Worm (Caenorhabditis elegans): ENCODE measurements around the gene ttc-39B.

Gene ttc-39B

DNA sequence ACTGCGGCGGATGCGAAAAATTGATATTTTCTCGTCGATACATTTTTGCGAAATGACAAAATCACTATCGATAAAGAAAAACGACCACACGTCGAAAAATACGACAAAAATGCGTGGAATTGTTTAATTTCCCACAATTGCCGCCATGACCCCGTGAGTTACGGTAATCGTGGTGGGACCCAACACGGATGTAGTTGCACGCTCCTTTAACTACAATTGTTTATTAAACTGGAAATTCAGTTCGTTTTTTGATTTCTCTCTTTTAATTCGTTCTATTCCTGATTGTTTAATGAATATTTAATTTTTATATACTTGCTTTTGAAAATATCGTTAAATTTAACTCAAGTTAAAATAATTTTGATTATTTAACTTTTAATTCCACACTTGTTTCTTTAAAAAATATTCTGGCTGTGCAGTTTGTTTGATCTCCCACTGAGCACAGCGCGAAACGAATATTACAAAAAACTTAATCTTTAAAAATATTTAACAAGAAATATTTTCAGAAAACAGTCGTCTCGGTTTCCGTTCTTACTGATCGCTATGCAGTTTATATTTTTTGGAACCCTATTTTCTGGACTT lies 31.5 kb upstream of the ttc-39B start, which contains the start of the genes ani-2 and clec-88:
Gene ani-2, minus strand, starts transcription at position 131 of the 579 bp plus-strand sequence.
Gene clec-88, plus strand, starts transcription at position 486 of the 579 bp plus-strand sequence.
- TF ChIP-seq nhr-2 (tag; optimal IDR thresholded peaks at IDR 0.05) (no peak), unc-120 (tag; optimal IDR thresholded peaks at IDR 0.05; ENCODE audit: poor library complexity, severe bottlenecking) (no peak), nhr-76 (tag; optimal IDR thresholded peaks at IDR 0.05) (no peak), bed-3 (GFP tag; optimal IDR thresholded peaks at IDR 0.05) (no peak), nhr-12 (tag; optimal IDR thresholded peaks at IDR 0.05) (no peak), flh-1 (GFP tag; optimal IDR thresholded peaks at IDR 0.05) (no peak), mab-5 (tag; optimal IDR thresholded peaks at IDR 0.05) (no peak), cnd-1 (tag; optimal IDR thresholded peaks at IDR 0.05) (no peak), ztf-11 (tag; optimal IDR thresholded peaks at IDR 0.05) (no peak), sptf-1 (tag; optimal IDR thresholded peaks at IDR 0.05) (no peak)

DNA sequence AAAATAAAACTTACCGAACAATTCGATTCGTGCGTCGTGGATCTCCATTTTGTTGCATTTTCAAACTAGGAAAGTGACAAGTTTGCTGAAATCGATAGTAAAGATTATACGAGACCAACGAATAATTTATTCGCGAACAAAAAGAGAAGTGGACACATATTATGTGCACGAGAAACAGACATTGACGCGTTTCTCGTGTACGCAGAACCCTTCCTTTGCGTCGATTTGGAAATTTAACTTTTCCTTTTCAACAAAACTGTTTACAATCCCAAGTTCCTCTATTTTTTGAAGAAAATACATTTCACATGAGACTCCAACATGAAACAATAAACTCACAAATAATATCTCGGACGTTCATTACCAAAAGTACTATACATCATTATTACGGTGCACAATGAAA lies 27.0 kb upstream of the ttc-39B start, which contains the start of gene K10B2.4:
Gene K10B2.4, minus strand, starts transcription at position 138 of the 400 bp plus-strand sequence.
- TF ChIP-seq nhr-28 (tag; optimal IDR thresholded peaks at IDR 0.05) (no peak), sptf-1 (tag; optimal IDR thresholded peaks at IDR 0.05) (peak; percentile 3), ham-2 (GFP tag; optimal IDR thresholded peaks at IDR 0.05) (no peak), ceh-39 (tag; optimal IDR thresholded peaks at IDR 0.05) (no peak), pha-4 (tag; optimal IDR thresholded peaks at IDR 0.05) (peak; percentile 2), hlh-1 (tag; optimal IDR thresholded peaks at IDR 0.05) (peak; percentile 27), nhr-76 (tag; optimal IDR thresholded peaks at IDR 0.05) (no peak), unc-62 (GFP tag; optimal IDR thresholded peaks at IDR 0.05) (no peak), elt-1 (tag; optimal IDR thresholded peaks at IDR 0.05; ENCODE audit: borderline replicate concordance, insufficient read depth) (no peak), unc-120 (tag; optimal IDR thresholded peaks at IDR 0.05; ENCODE audit: poor library complexity, severe bottlenecking) (peak; percentile 65), lin-13 (tag; optimal IDR thresholded peaks at IDR 0.05) (peak; percentile 62), mab-5 (tag; optimal IDR thresholded peaks at IDR 0.05) (no peak), mep-1 (tag; optimal IDR thresholded peaks at IDR 0.05) (peak; percentile 72), ceh-83 (GFP tag; optimal IDR thresholded peaks at IDR 0.05) (no peak), M03D4.4 (tag; optimal IDR thresholded peaks at IDR 0.05) (peak; percentile 21), bed-3 (GFP tag; optimal IDR thresholded peaks at IDR 0.05) (no peak), drap-1 (GFP tag; optimal IDR thresholded peaks at IDR 0.05) (peak; percentile 8), nhr-12 (tag; optimal IDR thresholded peaks at IDR 0.05) (no peak), cnd-1 (tag; optimal IDR thresholded peaks at IDR 0.05) (peak; percentile 0), lsy-2 (tag; optimal IDR thresholded peaks at IDR 0.05) (peak; percentile 57)

- TF ChIP-seq mep-1 (tag; optimal IDR thresholded peaks at IDR 0.05) (no peak), ceh-43 (GFP tag; optimal IDR thresholded peaks at IDR 0.05) (no peak), nhr-76 (tag; optimal IDR thresholded peaks at IDR 0.05) (no peak), unc-39 (tag; optimal IDR thresholded peaks at IDR 0.05) (no peak), ceh-39 (tag; optimal IDR thresholded peaks at IDR 0.05) (no peak), lsy-2 (tag; optimal IDR thresholded peaks at IDR 0.05) (no peak), nhr-2 (tag; optimal IDR thresholded peaks at IDR 0.05) (no peak)
Measured at ce11 chrII:6358905-6359304, 25.1 kb upstream of the ttc-39B start, which contains the start of gene C32D5.12. TSS of gene C32D5.12 (minus strand) at chrII:6359005.

- TF ChIP-seq nhr-12 (tag; optimal IDR thresholded peaks at IDR 0.05) (no peak), unc-120 (tag; optimal IDR thresholded peaks at IDR 0.05; ENCODE audit: poor library complexity, severe bottlenecking) (no peak), sptf-1 (tag; optimal IDR thresholded peaks at IDR 0.05) (no peak)
Measured at ce11 chrII:6358232-6358631, 24.4 kb upstream of the ttc-39B start.

ce11 chrII:6355396-6356346 lies 21.9 kb upstream of the ttc-39B start, which contains the start of gene C32D5.11:
TSS of gene C32D5.11 (minus strand) at chrII:6355446.
- peak; percentile 38 for TF ChIP-seq lsy-2 (tag; optimal IDR thresholded peaks at IDR 0.05)
- TF ChIP-seq nhr-28 (tag; optimal IDR thresholded peaks at IDR 0.05): no peak
- TF ChIP-seq hlh-1 (tag; optimal IDR thresholded peaks at IDR 0.05): peak; percentile 37
- no peak for TF ChIP-seq mab-5 (tag; optimal IDR thresholded peaks at IDR 0.05)
- no peak for TF ChIP-seq snpc-4 (tag; optimal IDR thresholded peaks at IDR 0.05)
- no peak for TF ChIP-seq cnd-1 (tag; optimal IDR thresholded peaks at IDR 0.05)
- TF ChIP-seq ces-1 (GFP tag; optimal IDR thresholded peaks at IDR 0.05): peak; percentile 20
- TF ChIP-seq unc-120 (tag; optimal IDR thresholded peaks at IDR 0.05; ENCODE audit: poor library complexity, severe bottlenecking): peak; percentile 16
- no peak for TF ChIP-seq tbx-8 (GFP tag; optimal IDR thresholded peaks at IDR 0.05)
- no peak for TF ChIP-seq ceh-83 (GFP tag; optimal IDR thresholded peaks at IDR 0.05)
- no peak for TF ChIP-seq sem-2 (GFP tag; optimal IDR thresholded peaks at IDR 0.05)
- peak; percentile 53 for TF ChIP-seq mep-1 (tag; optimal IDR thresholded peaks at IDR 0.05)
- no peak for TF ChIP-seq flh-1 (GFP tag; optimal IDR thresholded peaks at IDR 0.05)
- no peak for TF ChIP-seq unc-39 (tag; optimal IDR thresholded peaks at IDR 0.05)
- TF ChIP-seq nhr-12 (tag; optimal IDR thresholded peaks at IDR 0.05): no peak
- TF ChIP-seq ceh-39 (tag; optimal IDR thresholded peaks at IDR 0.05): no peak
- no peak for TF ChIP-seq nhr-76 (tag; optimal IDR thresholded peaks at IDR 0.05)
- no peak for TF ChIP-seq pha-4 (tag; optimal IDR thresholded peaks at IDR 0.05)
- TF ChIP-seq drap-1 (GFP tag; optimal IDR thresholded peaks at IDR 0.05): no peak
- TF ChIP-seq mls-2 (tag; optimal IDR thresholded peaks at IDR 0.05): no peak
- TF ChIP-seq bed-3 (GFP tag; optimal IDR thresholded peaks at IDR 0.05): no peak
- no peak for TF ChIP-seq blmp-1 (tag; optimal IDR thresholded peaks at IDR 0.05)
- TF ChIP-seq unc-62 (GFP tag; optimal IDR thresholded peaks at IDR 0.05): no peak
- peak; percentile 52 for TF ChIP-seq lin-13 (tag; optimal IDR thresholded peaks at IDR 0.05)
- no peak for TF ChIP-seq zip-8 (tag; optimal IDR thresholded peaks at IDR 0.05)
- TF ChIP-seq elt-1 (tag; optimal IDR thresholded peaks at IDR 0.05; ENCODE audit: borderline replicate concordance, insufficient read depth): no peak
- TF ChIP-seq ceh-43 (GFP tag; optimal IDR thresholded peaks at IDR 0.05): no peak
- no peak for TF ChIP-seq ztf-11 (tag; optimal IDR thresholded peaks at IDR 0.05)
- no peak for TF ChIP-seq nhr-2 (tag; optimal IDR thresholded peaks at IDR 0.05)
- no peak for TF ChIP-seq M03D4.4 (tag; optimal IDR thresholded peaks at IDR 0.05)
- no peak for TF ChIP-seq elt-3 (tag; optimal IDR thresholded peaks at IDR 0.05)

Data from whole organism, mixed stage, embryonic.